Fruit fly (Drosophila melanogaster) whole organism, embryonic: ENCODE results near the gene RpS7.

ENCODE experiments used
- Antp ChIP-seq: fragments of 200-800 bp; sonication (Bioruptor generic); optimal IDR thresholded peaks from 3 replicates; lab custom pipeline; 2016; ENCODE audit warnings: missing biosample characterization, missing genetic modification characterization
- Asciz ChIP-seq: fragments of 200-800 bp; sonication (Bioruptor generic); optimal IDR thresholded peaks from 2 replicates; lab custom pipeline; 2017; ENCODE audit warnings: missing biosample characterization, mild to moderate bottlenecking, missing genetic modification characterization, missing genetic modification reagents
- BEAF-32 ChIP-seq: fragments of 200-800 bp; sonication (Bioruptor generic); optimal IDR thresholded peaks from 3 replicates; lab custom pipeline; 2017; ENCODE audit warnings: missing biosample characterization, missing genetic modification characterization, mild to moderate bottlenecking, moderate library complexity, missing genetic modification reagents
- CG10274 ChIP-seq: fragments of 200-800 bp; sonication (Bioruptor generic); optimal IDR thresholded peaks from 3 replicates; lab custom pipeline; 2017; ENCODE audit warnings: missing biosample characterization, mild to moderate bottlenecking, missing genetic modification characterization
- CG10366 ChIP-seq: fragments of 200-800 bp; sonication (Bioruptor generic); IDR thresholded peaks from 2 replicates; pipeline ENCODE4 v1.3.6; 2022; ENCODE audit warnings: missing biosample characterization, missing genetic modification characterization
- CG11504 ChIP-seq: fragments of 200-800 bp; sonication (Bioruptor generic); optimal IDR thresholded peaks from 3 replicates; lab custom pipeline; 2019; ENCODE audit warnings: missing biosample characterization, mild to moderate bottlenecking, missing genetic modification characterization, moderate library complexity
- CG11560 ChIP-seq: fragments of 200-800 bp; sonication (Bioruptor generic); IDR thresholded peaks from 3 replicates; pipeline ENCODE4 v1.3.6; 2022; ENCODE audit warnings: missing biosample characterization, missing genetic modification characterization
- CG1233 ChIP-seq: fragments of 200-800 bp; sonication (Bioruptor generic); optimal IDR thresholded peaks from 4 replicates; lab custom pipeline; 2018; ENCODE audit warnings: missing biosample characterization, mild to moderate bottlenecking, missing genetic modification characterization
- CG15269 ChIP-seq: fragments of 200-800 bp; sonication (Bioruptor generic); optimal IDR thresholded peaks from 2 replicates; lab custom pipeline; 2018; ENCODE audit warnings: missing biosample characterization, mild to moderate bottlenecking, missing genetic modification characterization, moderate library complexity
- CG15601 ChIP-seq: fragments of 200-800 bp; sonication (Bioruptor generic); optimal IDR thresholded peaks from 3 replicates; lab custom pipeline; 2019; ENCODE audit warnings: missing biosample characterization, mild to moderate bottlenecking, missing genetic modification characterization, moderate library complexity
- CG16813 ChIP-seq: fragments of 200-800 bp; sonication (Bioruptor generic); IDR thresholded peaks from 3 replicates; pipeline ENCODE4 v1.3.6; 2022; ENCODE audit warnings: missing biosample characterization, missing genetic modification characterization; ENCODE audit not compliant: partially characterized antibody
- CG17186 ChIP-seq: fragments of 200-800 bp; sonication (Bioruptor generic); optimal IDR thresholded peaks from 3 replicates; lab custom pipeline; 2017; ENCODE audit warnings: missing biosample characterization, missing genetic modification reagents, missing genetic modification characterization
- CG17612 ChIP-seq: fragments of 200-800 bp; sonication (Bioruptor generic); IDR thresholded peaks from 2 replicates; pipeline ENCODE4 v1.3.6; 2022; ENCODE audit warnings: missing biosample characterization, missing genetic modification characterization
- CG17912 ChIP-seq: fragments of 200-800 bp; sonication (Bioruptor generic); optimal IDR thresholded peaks from 2 replicates; lab custom pipeline; 2018; ENCODE audit warnings: missing biosample characterization, mild to moderate bottlenecking, missing genetic modification characterization
- CG31365 ChIP-seq: fragments of 200-800 bp; sonication (Bioruptor generic); optimal IDR thresholded peaks from 2 replicates; lab custom pipeline; 2018; ENCODE audit warnings: missing biosample characterization, mild to moderate bottlenecking, missing genetic modification characterization
- CG31388 ChIP-seq: fragments of 200-800 bp; sonication (Bioruptor generic); optimal IDR thresholded peaks from 2 replicates; lab custom pipeline; 2016; ENCODE audit warnings: missing biosample characterization, missing genetic modification characterization
- CG4707 ChIP-seq: fragments of 200-800 bp; sonication (Bioruptor generic); optimal IDR thresholded peaks from 2 replicates; lab custom pipeline; 2018; ENCODE audit warnings: missing biosample characterization, mild to moderate bottlenecking, missing genetic modification characterization, moderate library complexity
- CG5180 ChIP-seq: fragments of 200-800 bp; sonication (Bioruptor generic); optimal IDR thresholded peaks from 3 replicates; lab custom pipeline; 2017; ENCODE audit warnings: missing biosample characterization, missing genetic modification characterization, mild to moderate bottlenecking, moderate library complexity, missing genetic modification reagents
- CG6791 ChIP-seq: fragments of 200-800 bp; sonication (Bioruptor generic); IDR thresholded peaks from 3 replicates; pipeline ENCODE4 v1.3.6; 2022; ENCODE audit warnings: missing biosample characterization, missing genetic modification characterization; ENCODE audit not compliant: partially characterized antibody
- CG7745 ChIP-seq: fragments of 200-800 bp; sonication (Bioruptor generic); optimal IDR thresholded peaks from 2 replicates; lab custom pipeline; 2018; ENCODE audit warnings: missing biosample characterization, mild to moderate bottlenecking, missing genetic modification characterization, moderate library complexity
- CG8089 ChIP-seq: fragments of 200-800 bp; sonication (Bioruptor generic); optimal IDR thresholded peaks from 3 replicates; lab custom pipeline; 2016; ENCODE audit warnings: missing biosample characterization, missing genetic modification characterization
- CG9437 ChIP-seq: fragments of 200-800 bp; sonication (Bioruptor generic); optimal IDR thresholded peaks from 2 replicates; lab custom pipeline; 2018; ENCODE audit warnings: missing biosample characterization, mild to moderate bottlenecking, missing genetic modification characterization
- E2f1 ChIP-seq: fragments of 200-800 bp; sonication (Bioruptor generic); IDR thresholded peaks from 2 replicates; pipeline ENCODE4 v1.3.6; 2022; ENCODE audit warnings: missing biosample characterization, missing genetic modification characterization
- Ets65A ChIP-seq: fragments of 200-800 bp; sonication (Bioruptor generic); peaks from one replicate; lab custom pipeline; 2016; ENCODE audit warnings: missing biosample characterization, missing genetic modification characterization
- Ets97D ChIP-seq: fragments of 200-800 bp; sonication (Bioruptor generic); optimal IDR thresholded peaks from 3 replicates; lab custom pipeline; 2016; ENCODE audit warnings: missing biosample characterization, missing genetic modification characterization
- Fer3 ChIP-seq: fragments of 200-800 bp; sonication (Bioruptor generic); optimal IDR thresholded peaks from 2 replicates; lab custom pipeline; 2018; ENCODE audit warnings: missing biosample characterization, mild to moderate bottlenecking, missing genetic modification characterization, moderate library complexity
- Hey ChIP-seq: fragments of 200-800 bp; sonication (Bioruptor generic); optimal IDR thresholded peaks from 3 replicates; lab custom pipeline; 2018; ENCODE audit warnings: missing biosample characterization, mild to moderate bottlenecking, missing genetic modification characterization
- Jarid2 ChIP-seq: fragments of 200-800 bp; sonication (Bioruptor generic); optimal IDR thresholded peaks from 3 replicates; lab custom pipeline; 2017; ENCODE audit warnings: mild to moderate bottlenecking, missing biosample characterization, missing genetic modification reagents, missing genetic modification characterization
- Med ChIP-seq: fragments of 200-800 bp; sonication (Bioruptor generic); peaks from one replicate; lab custom pipeline; 2016; ENCODE audit warnings: missing biosample characterization, missing genetic modification characterization, mild to moderate bottlenecking, inconsistent platforms, moderate library complexity
- Meics ChIP-seq: fragments of 200-800 bp; sonication (Bioruptor generic); optimal IDR thresholded peaks from 2 replicates; lab custom pipeline; 2017; ENCODE audit warnings: missing biosample characterization, mild to moderate bottlenecking, missing genetic modification characterization
- Nf-YA ChIP-seq: fragments of 200-800 bp; sonication (Bioruptor generic); IDR thresholded peaks from 2 replicates; pipeline ENCODE4 v1.3.6; 2022; ENCODE audit warnings: missing biosample characterization, missing genetic modification characterization
- Opbp ChIP-seq: fragments of 200-800 bp; sonication (Bioruptor generic); IDR thresholded peaks from 3 replicates; pipeline ENCODE4 v1.3.6; 2022; ENCODE audit warnings: missing biosample characterization, missing genetic modification characterization; ENCODE audit not compliant: partially characterized antibody
- PHDP ChIP-seq: fragments of 200-800 bp; sonication (Bioruptor generic); optimal IDR thresholded peaks from 3 replicates; lab custom pipeline; 2018; ENCODE audit warnings: missing biosample characterization, mild to moderate bottlenecking, missing genetic modification characterization, moderate library complexity
- Sox100B ChIP-seq: fragments of 200-800 bp; sonication (Bioruptor generic); optimal IDR thresholded peaks from 3 replicates; lab custom pipeline; 2018; ENCODE audit warnings: missing biosample characterization, mild to moderate bottlenecking, missing genetic modification characterization
- YL-1 ChIP-seq: fragments of 200-800 bp; sonication (Bioruptor generic); optimal IDR thresholded peaks from 3 replicates; lab custom pipeline; 2017; ENCODE audit warnings: missing biosample characterization, mild to moderate bottlenecking, missing genetic modification characterization
- br ChIP-seq: fragments of >200 bp; optimal IDR thresholded peaks from 2 replicates; lab custom pipeline; 2017
- fru ChIP-seq: fragments of >200 bp; optimal IDR thresholded peaks from 2 replicates; lab custom pipeline; 2017
- insv ChIP-seq, 2 experiments: fragments of 200-800 bp; sonication (Bioruptor generic); optimal IDR thresholded peaks; 3 replicates each; lab custom pipeline; 2016 to 2018; ENCODE audit warnings: missing biosample characterization in 2 of 2, missing genetic modification characterization in 2 of 2
- mam ChIP-seq: fragments of 200-800 bp; sonication (Bioruptor generic); optimal IDR thresholded peaks from 3 replicates; lab custom pipeline; 2016; ENCODE audit warnings: missing biosample characterization, missing genetic modification characterization
- otp ChIP-seq: fragments of 200-800 bp; sonication (Bioruptor generic); IDR thresholded peaks from 3 replicates; pipeline ENCODE4, ENCODE4 v1.3.6; 2022; ENCODE audit warnings: missing biosample characterization, missing genetic modification characterization
- pros ChIP-seq: fragments of 200-800 bp; sonication (Bioruptor generic); optimal IDR thresholded peaks from 3 replicates; lab custom pipeline; 2019; ENCODE audit warnings: missing biosample characterization, mild to moderate bottlenecking, missing genetic modification characterization, moderate library complexity
- pum ChIP-seq: fragments of 200-800 bp; sonication (Bioruptor generic); optimal IDR thresholded peaks from 2 replicates; lab custom pipeline; 2016; ENCODE audit warnings: missing biosample characterization, missing genetic modification characterization
- salm ChIP-seq: fragments of 200-800 bp; sonication (Bioruptor generic); optimal IDR thresholded peaks from 2 replicates; lab custom pipeline; 2018; ENCODE audit warnings: missing biosample characterization, mild to moderate bottlenecking, missing genetic modification characterization
- sisA ChIP-seq: fragments of 200-800 bp; sonication (Bioruptor generic); IDR thresholded peaks from 2 replicates; pipeline ENCODE4 v1.3.6; 2022; ENCODE audit warnings: missing biosample characterization, missing genetic modification characterization
- sqz ChIP-seq: fragments of 200-800 bp; sonication (Bioruptor generic); optimal IDR thresholded peaks from 3 replicates; lab custom pipeline; 2018; ENCODE audit warnings: missing biosample characterization, mild to moderate bottlenecking, missing genetic modification characterization
- sug ChIP-seq: fragments of 200-800 bp; optimal IDR thresholded peaks from 2 replicates; lab custom pipeline; 2019; ENCODE audit warnings: missing biosample characterization, mild to moderate bottlenecking, missing genetic modification characterization, moderate library complexity
- tx ChIP-seq: fragments of 200-800 bp; sonication (Bioruptor generic); optimal IDR thresholded peaks from 2 replicates; lab custom pipeline; 2016; ENCODE audit warnings: missing biosample characterization, missing genetic modification characterization
- usp ChIP-seq: fragments of >200 bp; optimal IDR thresholded peaks from 2 replicates; lab custom pipeline; 2017; ENCODE audit warnings: missing biosample characterization, missing genetic modification characterization
- zen2 ChIP-seq: fragments of 200-800 bp; sonication (Bioruptor generic); IDR thresholded peaks from 3 replicates; pipeline ENCODE4 v1.3.6; 2022; ENCODE audit warnings: missing biosample characterization, missing genetic modification characterization; ENCODE audit not compliant: partially characterized antibody

RpS7 gene

DNA sequence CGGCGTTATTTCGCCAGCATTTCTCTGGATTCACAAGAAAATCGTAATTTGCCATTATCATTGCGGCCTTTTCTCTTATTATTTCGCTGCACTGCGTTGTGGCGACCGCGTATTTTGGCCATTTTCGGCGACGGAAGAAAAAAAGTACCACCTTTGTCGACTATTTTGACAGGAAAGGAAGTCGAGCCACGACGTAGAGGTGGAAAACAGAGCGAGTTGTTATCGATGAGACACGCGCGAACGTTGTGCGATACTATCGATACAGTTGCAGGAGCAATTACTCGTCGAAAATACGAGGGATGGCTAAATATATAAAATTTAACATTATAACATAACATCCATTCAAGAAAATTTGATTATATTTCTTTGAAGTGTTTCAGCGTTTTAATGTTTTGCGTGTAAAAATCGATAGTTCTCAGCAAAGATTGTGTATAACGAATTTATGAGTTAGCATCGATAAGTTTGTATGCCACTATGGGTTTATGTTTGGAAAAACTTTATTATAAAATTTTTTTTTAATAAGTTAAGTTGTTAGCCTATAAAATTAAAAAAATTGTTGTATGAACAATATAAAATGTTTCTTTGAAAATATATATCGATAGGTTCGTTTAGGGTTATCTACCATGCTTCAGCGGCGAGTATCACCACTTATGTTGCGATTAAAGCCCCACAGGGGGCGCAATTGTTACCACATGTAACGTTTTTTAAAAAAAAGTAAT lies at the start of gene RpS7 (continued):
- TF ChIP-seq Asciz (GFP tag; lab: Kevin White, UChicago) (peak; percentile 78), Jarid2 (GFP tag; lab: Kevin White, UChicago) (peak; percentile 44), CG10274 (GFP tag; lab: Kevin White, UChicago) (peak; percentile 58), CG31388 (GFP tag; lab: Kevin White, UChicago) (no peak), Ets65A (GFP tag; lab: Kevin White, UChicago) (peak; percentile 93), Hey (peak; percentile 74), CG15601 (tag; lab: Kevin White, UChicago) (peak; percentile 62), CG31365 (tag; lab: Kevin White, UChicago) (peak; percentile 76), PHDP (tag; lab: Kevin White, UChicago) (peak; percentile 75), YL-1 (GFP tag; lab: Kevin White, UChicago) (peak; percentile 83), Nf-YA (GFP tag; lab: Robert Waterston, UW) (peak; percentile 51), CG11504 (peak; percentile 58), sug (tag; lab: Kevin White, UChicago) (peak; percentile 65), CG15269 (peak; percentile 75), mam (peak; percentile 25), BEAF-32 (peak; percentile 96), CG4707 (GFP tag; lab: Kevin White, UChicago) (peak; percentile 85), sqz (GFP tag; lab: Kevin White, UChicago) (peak; percentile 71), fru (lab: Kevin White, UChicago) (no peak), CG8089 (GFP tag; lab: Kevin White, UChicago) (peak; percentile 27), CG9437 (GFP tag; lab: Kevin White, UChicago) (peak; percentile 79), pros (peak; percentile 33), Meics (GFP tag; lab: Kevin White, UChicago) (peak; percentile 87), Fer3 (tag; lab: Kevin White, UChicago) (peak; percentile 72), CG17186 (GFP tag; lab: Kevin White, UChicago) (peak; percentile 67), pum (GFP tag; lab: Kevin White, UChicago) (no peak), Med (GFP tag; lab: Kevin White, UChicago) (peak; percentile 96), CG17912 (GFP tag; lab: Kevin White, UChicago) (peak; percentile 84), CG6791 (peak; percentile 94), sisA (GFP tag; lab: Robert Waterston, UW) (0 out of 2 replicates have a peak, but pooled peaks have one; percentile 15), Ets97D (GFP tag; lab: Kevin White, UChicago) (peak; percentile 98), usp (no peak), E2f1 (GFP tag; lab: Robert Waterston, UW) (peak; percentile 62), Sox100B (GFP tag; lab: Kevin White, UChicago) (peak; percentile 87), CG16813 (GFP tag; lab: Robert Waterston, UW) (peak; percentile 98), insv (GFP tag; optimal IDR thresholded peaks at IDR 0.05; lab: Kevin White, UChicago) (peak in 1 of 2 experiments; percentile 50), salm (tag; lab: Kevin White, UChicago) (peak; percentile 76), Opbp (peak; percentile 95), CG5180 (GFP tag; lab: Kevin White, UChicago) (peak; percentile 69), Antp (no peak), tx (GFP tag; lab: Kevin White, UChicago) (peak; percentile 15), CG10366 (GFP tag; lab: Robert Waterston, UW) (peak; percentile 73), br (lab: Kevin White, UChicago) (no peak), CG1233 (GFP tag; lab: Kevin White, UChicago) (peak; percentile 80), CG7745 (tag; lab: Kevin White, UChicago) (no peak), CG11560 (peak; percentile 49; the same call in 1 of the 3 replicates), CG17612 (no peak), zen2 (GFP tag; lab: Robert Waterston, UW) (peak; percentile 94), otp (GFP tag; lab: Robert Waterston, UW) (peak; percentile 83; the same call in 2 of the 3 replicates)
